Fruit fly (Drosophila melanogaster) Kc167 (cell line): ENCODE measurements around the gene CG11037.

Experiments
- Myc ChIP-seq: fragments of >200 bp; optimal IDR thresholded peaks from 2 replicates; lab custom pipeline; 2017; ENCODE audit warnings: missing external identifiers
- Sin3A ChIP-seq: fragments of >200 bp; optimal IDR thresholded peaks from 2 replicates; lab custom pipeline; 2018; ENCODE audit warnings: missing external identifiers
- h ChIP-seq: fragments of >200 bp; optimal IDR thresholded peaks from 3 replicates; lab custom pipeline; 2018; ENCODE audit warnings: missing external identifiers
- insv ChIP-seq: fragments of >200 bp; optimal IDR thresholded peaks from 3 replicates; lab custom pipeline; 2018; ENCODE audit warnings: missing external identifiers
- psq ChIP-seq: fragments of >200 bp; optimal IDR thresholded peaks from 2 replicates; lab custom pipeline; 2017; ENCODE audit warnings: missing external identifiers
- ttk ChIP-seq: sonication (Bioruptor generic); optimal IDR thresholded peaks from 2 replicates; lab custom pipeline; 2017; ENCODE audit warnings: missing external identifiers

The CG11037 gene

DNA sequence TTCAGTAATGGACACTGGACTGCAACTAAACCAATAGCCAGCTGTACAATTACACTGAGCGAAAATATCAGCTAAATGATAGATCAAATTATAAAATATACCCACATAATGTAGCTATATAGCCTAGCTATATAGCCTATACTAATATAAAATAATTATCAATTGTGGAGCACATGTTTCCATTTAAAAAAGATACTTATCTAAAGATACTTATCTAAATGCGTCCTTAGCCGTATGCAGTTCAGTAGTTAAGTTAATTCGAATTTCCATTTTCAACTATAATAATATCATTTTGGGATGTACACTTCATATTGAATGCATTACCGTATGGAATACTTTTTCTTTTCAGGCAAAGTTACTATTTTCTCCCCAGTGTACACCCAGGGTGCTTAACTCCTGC, 42.2 kb downstream of the CG11037 start:
- TF ChIP-seq ttk (no peak), h (lab: Kevin White, UChicago) (no peak), insv (no peak), Myc (lab: Kevin White, UChicago) (no peak), psq (lab: Kevin White, UChicago) (no peak), Sin3A (no peak)

DNA sequence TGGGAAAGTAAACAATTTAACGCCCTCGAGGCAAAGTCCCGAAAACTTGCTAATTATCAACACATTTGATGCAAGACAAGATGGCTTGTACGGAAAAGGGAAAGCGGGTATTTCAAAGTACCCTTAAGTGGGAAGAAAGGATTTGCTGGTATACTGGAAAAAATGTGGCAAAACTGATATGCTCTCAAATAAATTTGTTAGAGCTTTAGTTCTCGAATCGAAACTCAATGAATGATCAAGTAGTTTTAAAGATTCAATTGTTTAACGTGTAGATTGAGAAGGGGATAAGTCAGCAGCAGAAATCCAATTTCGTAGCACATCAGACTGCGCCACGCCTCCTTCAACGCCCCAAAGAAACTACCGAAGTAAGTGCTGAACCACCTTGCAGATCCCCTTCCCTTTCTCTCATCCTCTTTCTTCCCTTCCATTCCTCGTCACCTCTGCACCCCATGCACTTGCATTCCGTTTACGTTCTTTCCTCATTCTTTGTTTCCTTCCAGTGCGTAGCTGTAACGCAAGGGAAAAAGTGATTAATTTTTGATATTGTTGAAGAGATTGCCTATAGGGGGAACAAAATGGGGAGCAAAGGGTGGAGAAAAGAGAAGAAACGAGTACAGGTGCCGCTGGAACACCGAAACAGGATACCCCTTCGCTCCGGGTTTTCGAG, 44.0 kb downstream of the CG11037 start:
- no peak for TF ChIP-seq h (lab: Kevin White, UChicago)
- TF ChIP-seq psq (lab: Kevin White, UChicago): no peak
- TF ChIP-seq insv: no peak
- TF ChIP-seq Myc (lab: Kevin White, UChicago): no peak
- TF ChIP-seq Sin3A: no peak
- no peak for TF ChIP-seq ttk

DNA sequence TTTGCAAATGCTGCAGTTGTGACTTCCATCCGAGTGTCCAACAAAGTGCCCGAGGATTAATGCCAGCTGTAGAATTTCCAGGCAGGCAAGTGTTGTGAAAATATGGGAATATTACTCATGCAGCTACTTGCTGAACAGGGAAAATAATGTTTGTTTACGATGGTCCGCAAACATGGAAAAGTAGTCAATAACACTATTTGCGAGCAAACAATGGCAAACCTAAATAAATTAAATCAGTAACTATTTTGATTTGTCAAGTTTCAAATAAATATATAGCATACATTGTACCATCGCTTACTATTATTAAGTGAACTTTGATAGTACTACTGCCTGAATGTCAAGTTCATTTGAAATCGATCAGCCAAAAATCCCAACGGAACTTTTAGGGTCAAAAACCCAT, 46.1 kb downstream of the CG11037 start:
- no peak for TF ChIP-seq Myc (lab: Kevin White, UChicago)
- no peak for TF ChIP-seq insv
- no peak for TF ChIP-seq Sin3A
- no peak for TF ChIP-seq ttk

DNA sequence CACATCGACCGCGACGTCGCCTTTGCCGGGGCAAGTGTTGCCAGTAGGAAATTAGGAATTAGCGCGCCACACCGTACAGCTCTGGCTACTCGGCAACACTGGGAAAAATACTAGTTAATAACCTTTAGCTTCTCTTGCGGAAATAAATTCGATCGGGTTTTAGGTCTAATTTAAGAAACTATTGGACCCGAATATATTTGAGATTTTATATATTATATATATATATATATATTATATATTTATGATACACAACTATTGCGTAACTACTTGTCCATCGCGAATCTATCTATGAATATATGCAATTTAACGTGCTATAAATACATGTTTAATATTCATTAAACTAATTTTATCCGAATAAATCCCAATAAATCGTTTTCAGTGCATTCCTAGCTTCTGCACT, 46.8 kb downstream of the CG11037 start:
- TF ChIP-seq ttk (no peak), insv (no peak), h (lab: Kevin White, UChicago) (no peak), Myc (lab: Kevin White, UChicago) (no peak), psq (lab: Kevin White, UChicago) (no peak), Sin3A (no peak)
